Worm (Caenorhabditis elegans): Measurements from ENCODE around the gene ebax-1.

- TF ChIP-seq nhr-71 (tag; optimal IDR thresholded peaks at IDR 0.05), result peak; percentile 68
- no peak for TF ChIP-seq lin-13 (GFP tag; optimal IDR thresholded peaks at IDR 0.05)
- TF ChIP-seq ama-1 (optimal IDR thresholded peaks at IDR 0.05), result no peak
- TF ChIP-seq nhr-90 (tag; optimal IDR thresholded peaks at IDR 0.05; ENCODE audit: poor library complexity), result no peak
- no peak for TF ChIP-seq pqm-1 (tag; optimal IDR thresholded peaks at IDR 0.05)
- no peak for TF ChIP-seq unc-62 (GFP tag; optimal IDR thresholded peaks at IDR 0.05)
- TF ChIP-seq zag-1 (tag; optimal IDR thresholded peaks at IDR 0.05), result no peak
- TF ChIP-seq fkh-10 (GFP tag; optimal IDR thresholded peaks at IDR 0.05), result no peak
- no peak for TF ChIP-seq snpc-4 (tag; optimal IDR thresholded peaks at IDR 0.05)
Measured at ce11 chrIV:10339701-10340100, 52.9 kb downstream of the ebax-1 start.

All from whole organism, L1 larva.